Worm (Caenorhabditis elegans): ENCODE measurements around the gene hpr-17.
A peak's percentile ranks its signal among the peaks of the same experiment; 100 is the strongest.

Gene hpr-17

DNA sequence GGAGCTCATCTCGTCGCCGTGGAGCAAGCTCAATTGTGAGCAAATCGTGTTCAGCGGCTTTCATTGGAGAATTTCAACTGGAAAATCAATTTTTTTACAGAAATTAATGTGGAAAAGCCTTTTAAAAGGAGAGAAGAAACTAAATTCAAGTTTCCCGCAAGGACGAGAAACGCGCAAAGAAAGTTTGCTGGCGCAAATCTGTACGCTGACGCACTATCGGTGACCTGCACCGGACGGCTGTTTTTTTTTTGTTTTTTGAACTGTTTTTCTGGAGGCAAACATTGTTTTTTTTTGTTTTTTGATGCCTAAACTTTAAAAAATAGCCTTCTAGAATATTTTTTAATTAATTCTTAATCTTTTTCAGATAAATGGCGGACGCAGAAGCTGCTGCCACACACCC, at the start of gene hpr-17, which contains the start of gene F32A11.1 (continued):
- peak in 1 of 2 experiments; percentile 12 for TF ChIP-seq egl-27 (tag; optimal IDR thresholded peaks at IDR 0.05)
- TF ChIP-seq sptf-1 (tag; optimal IDR thresholded peaks at IDR 0.05): no peak
- no peak for TF ChIP-seq vab-15 (tag; optimal IDR thresholded peaks at IDR 0.05)
- TF ChIP-seq unc-130 (tag; optimal IDR thresholded peaks at IDR 0.05): peak; percentile 78
- TF ChIP-seq C16A3.4 (tag; optimal IDR thresholded peaks at IDR 0.05): peak; percentile 86
- TF ChIP-seq unc-62 (GFP tag; optimal IDR thresholded peaks at IDR 0.05): no peak
- peak; percentile 92 for TF ChIP-seq snu-23 (GFP tag; optimal IDR thresholded peaks at IDR 0.05)
- no peak for TF ChIP-seq unc-30 (tag; optimal IDR thresholded peaks at IDR 0.05)
- TF ChIP-seq skn-1 (tag; optimal IDR thresholded peaks at IDR 0.05): peak; percentile 91
- no peak for TF ChIP-seq hpl-2 (GFP tag; optimal IDR thresholded peaks at IDR 0.05)
- TF ChIP-seq aha-1 (tag; optimal IDR thresholded peaks at IDR 0.05): peak; percentile 27
- TF ChIP-seq ama-1 (optimal IDR thresholded peaks at IDR 0.05): peak; percentile 3
- peak; percentile 95 for TF ChIP-seq mep-1 (tag; optimal IDR thresholded peaks at IDR 0.05)
- TF ChIP-seq pax-3 (tag; optimal IDR thresholded peaks at IDR 0.05): peak; percentile 70
- TF ChIP-seq zip-4 (GFP tag; optimal IDR thresholded peaks at IDR 0.05): peak; percentile 61
- peak; percentile 83 for TF ChIP-seq lin-14 (GFP tag; optimal IDR thresholded peaks at IDR 0.05)
- no peak for TF ChIP-seq fkh-4 (tag; optimal IDR thresholded peaks at IDR 0.05; ENCODE audit: borderline replicate concordance)
- TF ChIP-seq tlp-1 (tag; optimal IDR thresholded peaks at IDR 0.05): no peak
- TF ChIP-seq tbx-2 (tag; optimal IDR thresholded peaks at IDR 0.05): peak; percentile 88
- TF ChIP-seq nhr-71 (tag; optimal IDR thresholded peaks at IDR 0.05): peak; percentile 92
- peak in 1 of 2 experiments; percentile 74 for TF ChIP-seq mdl-1 (tag; optimal IDR thresholded peaks at IDR 0.05)
- TF ChIP-seq lin-35 (GFP tag; optimal IDR thresholded peaks at IDR 0.05): peak; percentile 99
- TF ChIP-seq elt-2 (tag; optimal IDR thresholded peaks at IDR 0.05): peak; percentile 64
- TF ChIP-seq ets-5 (GFP tag; IDR thresholded peaks at IDR 0.05): no peak
- no peak for TF ChIP-seq pqm-1 (tag; optimal IDR thresholded peaks at IDR 0.05)
- peak; percentile 98 to 99 for TF ChIP-seq efl-1 (optimal IDR thresholded peaks at IDR 0.05)
- TF ChIP-seq efl-1 (GFP tag; optimal IDR thresholded peaks at IDR 0.05 in 1 of 2): peak; percentile 99 to 100
- TF ChIP-seq swsn-7 (tag; optimal IDR thresholded peaks at IDR 0.05): peak; percentile 84
- no peak for TF ChIP-seq ces-1 (GFP tag; optimal IDR thresholded peaks at IDR 0.05)
- TF ChIP-seq nhr-90 (tag; optimal IDR thresholded peaks at IDR 0.05; ENCODE audit: poor library complexity): peak; percentile 88
- TF ChIP-seq xbp-1 (tag; optimal IDR thresholded peaks at IDR 0.05): peak; percentile 84
- no peak for TF ChIP-seq efl-3 (GFP tag; optimal IDR thresholded peaks at IDR 0.05)
- peak; percentile 78 for TF ChIP-seq fkh-8 (tag; optimal IDR thresholded peaks at IDR 0.05)

DNA sequence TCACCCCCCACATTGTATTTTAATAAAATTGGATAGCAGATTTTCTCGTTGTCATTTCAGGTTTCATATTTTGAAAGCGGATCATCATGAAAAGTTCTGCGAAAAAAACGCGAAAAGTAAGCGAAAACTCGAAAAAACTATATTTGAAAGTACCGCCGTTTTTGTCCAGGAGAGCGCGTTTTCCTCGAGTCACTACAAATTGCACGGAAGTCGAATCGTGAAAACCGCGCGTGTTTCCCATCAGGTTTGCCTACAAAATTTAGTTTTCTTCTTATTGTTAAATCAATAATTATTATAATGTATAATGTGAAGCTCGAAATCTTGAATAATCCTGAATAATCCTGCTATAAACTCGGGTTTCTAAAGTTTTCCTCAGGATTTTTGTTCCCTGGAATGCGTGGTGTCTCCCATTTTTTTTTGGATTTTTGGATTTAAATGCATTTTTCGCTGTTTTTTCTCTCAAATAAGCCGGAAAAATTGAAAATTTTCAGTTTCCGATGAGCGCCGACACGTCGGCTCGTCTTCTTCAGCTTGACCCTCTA, 42.9 kb upstream of the hpr-17 start, which contains the start of gene btf-1:
Gene btf-1 (plus strand): TSS at position 492 of the 542 bp plus-strand sequence.
- TF ChIP-seq swsn-7 (tag; optimal IDR thresholded peaks at IDR 0.05): peak; percentile 83
- peak; percentile 6 to 56 (median 32) for TF ChIP-seq ceh-82 (tag; optimal IDR thresholded peaks at IDR 0.05)
- peak; percentile 79 for TF ChIP-seq fkh-4 (tag; optimal IDR thresholded peaks at IDR 0.05; ENCODE audit: borderline replicate concordance)
- TF ChIP-seq aly-2 (tag; optimal IDR thresholded peaks at IDR 0.05): peak; percentile 52
- TF ChIP-seq hpl-2 (GFP tag; optimal IDR thresholded peaks at IDR 0.05): peak; percentile 45
- TF ChIP-seq nhr-12 (tag; optimal IDR thresholded peaks at IDR 0.05): no peak
- TF ChIP-seq elt-3 (tag; optimal IDR thresholded peaks at IDR 0.05): peak in 2 of 6 experiments; percentile 49 to 74
- TF ChIP-seq unc-98 (GFP tag; IDR thresholded peaks at IDR 0.05): peak; percentile 87
- TF ChIP-seq efl-3 (GFP tag; optimal IDR thresholded peaks at IDR 0.05): peak; percentile 52
- peak; percentile 97 for TF ChIP-seq pax-3 (tag; optimal IDR thresholded peaks at IDR 0.05)
- peak; percentile 61 for TF ChIP-seq zip-4 (GFP tag; optimal IDR thresholded peaks at IDR 0.05)
- no peak for TF ChIP-seq hlh-17 (GFP tag; optimal IDR thresholded peaks at IDR 0.05; ENCODE audit: borderline replicate concordance)
- no peak for TF ChIP-seq fkh-10 (GFP tag; optimal IDR thresholded peaks at IDR 0.05)
- TF ChIP-seq dpl-1 (GFP tag; optimal IDR thresholded peaks at IDR 0.05): peak; percentile 94 to 95 (median 95)
- TF ChIP-seq pag-3 (tag; optimal IDR thresholded peaks at IDR 0.05; ENCODE audit: borderline replicate concordance, insufficient read depth): no peak
- peak; percentile 48 for TF ChIP-seq vab-15 (tag; optimal IDR thresholded peaks at IDR 0.05)
- TF ChIP-seq mef-2 (tag; optimal IDR thresholded peaks at IDR 0.05): no peak
- peak; percentile 84 for TF ChIP-seq ceh-8 (GFP tag; optimal IDR thresholded peaks at IDR 0.05)
- TF ChIP-seq lin-13 (GFP tag; optimal IDR thresholded peaks at IDR 0.05): peak; percentile 9
- peak; percentile 64 for TF ChIP-seq snpc-4 (tag; optimal IDR thresholded peaks at IDR 0.05)
- TF ChIP-seq sup-37 (GFP tag; optimal IDR thresholded peaks at IDR 0.05): peak; percentile 71
- peak; percentile 61 for TF ChIP-seq jun-1 (tag; optimal IDR thresholded peaks at IDR 0.05)
- peak; percentile 13 for TF ChIP-seq ztf-4 (tag; optimal IDR thresholded peaks at IDR 0.05)
- TF ChIP-seq nhr-85 (tag): peak; percentile 97
- TF ChIP-seq egl-13 (tag; optimal IDR thresholded peaks at IDR 0.05): peak; percentile 80
- TF ChIP-seq tlp-1 (tag; optimal IDR thresholded peaks at IDR 0.05): no peak
